Fruit fly (Drosophila melanogaster) whole organism, embryonic: ENCODE results near the gene SREBP.

Source experiments
- CG18262 ChIP-seq: fragments of 200-800 bp; optimal IDR thresholded peaks from 3 replicates; lab custom pipeline; 2019; ENCODE audit warnings: missing biosample characterization, mild to moderate bottlenecking, missing genetic modification characterization, moderate library complexity
- CG2889 ChIP-seq: fragments of 200-800 bp; sonication (Bioruptor generic); IDR thresholded peaks from 3 replicates; pipeline ENCODE4 v1.3.6; 2022; ENCODE audit warnings: missing biosample characterization, missing genetic modification characterization
- CG9727 ChIP-seq: fragments of 200-800 bp; sonication (Bioruptor generic); optimal IDR thresholded peaks from 3 replicates; lab custom pipeline; 2017; ENCODE audit warnings: missing biosample characterization, mild to moderate bottlenecking, missing genetic modification characterization
- Dek ChIP-seq: fragments of 200-800 bp; sonication (Bioruptor generic); optimal IDR thresholded peaks from 3 replicates; lab custom pipeline; 2019; ENCODE audit warnings: missing biosample characterization, mild to moderate bottlenecking, missing genetic modification characterization, moderate library complexity
- Eip74EF ChIP-seq, 2 experiments: fragments of 200-800 bp in 1 of 2; fragments of >200 bp in 1 of 2; sonication (Bioruptor generic) in 1 of 2; optimal IDR thresholded peaks; 2 replicates each; lab custom pipeline; 2017 to 2019; ENCODE audit warnings: missing biosample characterization in 2 of 2, missing genetic modification characterization in 2 of 2, mild to moderate bottlenecking in 1 of 2, moderate library complexity in 1 of 2
- Ets97D ChIP-seq: fragments of 200-800 bp; sonication (Bioruptor generic); optimal IDR thresholded peaks from 3 replicates; lab custom pipeline; 2016; ENCODE audit warnings: missing biosample characterization, missing genetic modification characterization
- Poxn ChIP-seq: fragments of 200-800 bp; sonication (Bioruptor generic); IDR thresholded peaks from 2 replicates; pipeline ENCODE4 v1.3.6; 2022; ENCODE audit warnings: missing biosample characterization, missing genetic modification characterization
- cg ChIP-seq: fragments of 200-800 bp; sonication (Bioruptor generic); optimal IDR thresholded peaks from 3 replicates; lab custom pipeline; 2019; ENCODE audit warnings: missing biosample characterization, mild to moderate bottlenecking, missing genetic modification characterization, moderate library complexity
- dimm ChIP-seq: fragments of 200-800 bp; sonication (Bioruptor generic); IDR thresholded peaks from 2 replicates; pipeline ENCODE4 v1.3.6; 2022; ENCODE audit warnings: missing biosample characterization, missing genetic modification characterization
- disco-r ChIP-seq: fragments of 200-800 bp; sonication (Bioruptor generic); optimal IDR thresholded peaks from 2 replicates; lab custom pipeline; 2016; ENCODE audit warnings: missing biosample characterization, missing genetic modification characterization
- esg ChIP-seq: fragments of 200-800 bp; sonication (Bioruptor generic); conservative IDR thresholded peaks from 2 replicates; pipeline ENCODE4 v1.3.6; 2022; ENCODE audit warnings: missing biosample characterization, missing genetic modification characterization
- exex ChIP-seq: fragments of 200-800 bp; sonication (Bioruptor generic); optimal IDR thresholded peaks from 4 replicates; lab custom pipeline; 2018; ENCODE audit warnings: missing biosample characterization, mild to moderate bottlenecking, missing genetic modification characterization, moderate library complexity

DNA sequence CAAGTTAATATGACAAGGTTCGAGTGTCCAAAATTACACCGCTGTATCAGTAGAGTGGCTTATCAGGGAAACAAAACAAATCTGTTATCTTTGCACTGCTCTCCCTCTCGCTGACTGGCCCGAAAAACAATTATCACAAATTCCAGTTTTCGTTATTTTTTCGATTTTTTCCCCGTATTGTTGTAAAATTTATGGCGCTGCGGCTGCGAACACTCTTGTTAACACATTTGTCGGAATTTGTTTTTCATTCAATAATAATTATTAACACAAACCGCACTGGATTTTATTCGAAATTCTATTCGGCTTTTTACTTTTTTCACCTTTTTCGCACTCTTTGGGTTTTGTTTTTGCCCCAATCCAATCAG lies 3.2 kb upstream of the SREBP start:
- no peak for TF ChIP-seq disco-r (GFP tag; lab: Kevin White, UChicago)
- TF ChIP-seq CG2889, result no peak
- TF ChIP-seq cg (GFP tag; lab: Kevin White, UChicago), result no peak
- no peak for TF ChIP-seq dimm (GFP tag; lab: Robert Waterston, UW)
- no peak for TF ChIP-seq Poxn (GFP tag; lab: Robert Waterston, UW)
- no peak for TF ChIP-seq Dek (tag; lab: Kevin White, UChicago)
- TF ChIP-seq esg, result no peak
- TF ChIP-seq CG9727 (GFP tag; lab: Kevin White, UChicago), result no peak
- TF ChIP-seq CG18262 (tag; lab: Kevin White, UChicago), result no peak
- TF ChIP-seq exex (tag; lab: Kevin White, UChicago), result peak; percentile 31
- no peak for TF ChIP-seq Eip74EF (GFP tag; optimal IDR thresholded peaks at IDR 0.05; lab: Kevin White, UChicago)
- TF ChIP-seq Ets97D (GFP tag; lab: Kevin White, UChicago), result no peak
